Worm (Caenorhabditis elegans) whole organism, early embryonic: ENCODE results near the gene srj-6.

ENCODE experiments used
- B0310.2 ChIP-seq: sonication (generic microtip); optimal IDR thresholded peaks from 2 replicates; lab custom pipeline; 2016; ENCODE audit warnings: mild to moderate bottlenecking, missing genetic modification characterization, missing compliant biosample characterization
- F13C5.2 ChIP-seq: sonication (generic microtip); optimal IDR thresholded peaks from 2 replicates; lab custom pipeline; 2017; ENCODE audit warnings: mild to moderate bottlenecking, missing genetic modification characterization, inconsistent platforms, missing compliant biosample characterization
- aly-1 ChIP-seq: sonication (generic microtip); optimal IDR thresholded peaks from 2 replicates; lab custom pipeline; 2016; ENCODE audit warnings: missing genetic modification characterization, missing compliant biosample characterization
- ama-1 ChIP-seq: fragments of 150-350 bp; optimal IDR thresholded peaks from 2 replicates; lab custom pipeline; 2014
- ceh-13 ChIP-seq: fragments of 200-800 bp; sonication (Bioruptor generic); optimal IDR thresholded peaks from 2 replicates; lab custom pipeline; 2018; ENCODE audit warnings: mild to moderate bottlenecking, missing genetic modification characterization, missing compliant biosample characterization
- ceh-36 ChIP-seq: sonication (generic microtip); optimal IDR thresholded peaks from 2 replicates; lab custom pipeline; 2016; ENCODE audit warnings: missing genetic modification characterization, inconsistent platforms, missing compliant biosample characterization
- ets-7 ChIP-seq: sonication (generic microtip); optimal IDR thresholded peaks from 2 replicates; lab custom pipeline; 2016; ENCODE audit warnings: missing genotype, missing genetic modification characterization, missing compliant biosample characterization
- flt-1 ChIP-seq: fragments of 200-800 bp; sonication (Bioruptor generic); IDR thresholded peaks from 2 replicates; pipeline ENCODE4 v1.3.6; 2022; ENCODE audit warnings: missing genetic modification characterization, missing compliant biosample characterization
- hmbx-1 ChIP-seq: sonication (generic microtip); optimal IDR thresholded peaks from 2 replicates; lab custom pipeline; 2016; ENCODE audit warnings: mild to moderate bottlenecking, missing genetic modification characterization, missing compliant biosample characterization
- hmg-4 ChIP-seq: fragments of 200-800 bp; sonication (Bioruptor generic); optimal IDR thresholded peaks from 2 replicates; lab custom pipeline; 2018; ENCODE audit warnings: mild to moderate bottlenecking, missing genetic modification characterization, missing compliant biosample characterization
- hnd-1 ChIP-seq: sonication (generic microtip); optimal IDR thresholded peaks from 2 replicates; lab custom pipeline; 2016; ENCODE audit warnings: missing genetic modification characterization, missing compliant biosample characterization
- pes-1 ChIP-seq: fragments of 200-800 bp; sonication (Bioruptor generic); IDR thresholded peaks from 2 replicates; pipeline ENCODE4 v1.3.6; 2022; ENCODE audit warnings: missing genetic modification reagents, missing genetic modification characterization, missing compliant biosample characterization
- scrt-1 ChIP-seq: fragments of 200-800 bp; sonication (Bioruptor generic); IDR thresholded peaks from 2 replicates; pipeline ENCODE4 v1.3.6; 2022; ENCODE audit warnings: missing genetic modification characterization, missing compliant biosample characterization
- sea-1 ChIP-seq: fragments of 200-800 bp; sonication (Bioruptor generic); conservative IDR thresholded peaks from 2 replicates; pipeline ENCODE4 v1.3.6; 2022; ENCODE audit warnings: missing genetic modification characterization, missing compliant biosample characterization
- tbx-11 ChIP-seq: fragments of 200-800 bp; sonication (Bioruptor generic); IDR thresholded peaks from 2 replicates; pipeline ENCODE4 v1.3.6; 2022; ENCODE audit warnings: missing genetic modification characterization, missing compliant biosample characterization
- tbx-37 ChIP-seq: fragments of 200-800 bp; sonication (Bioruptor generic); conservative IDR thresholded peaks from 2 replicates; pipeline ENCODE4 v1.3.6; 2022; ENCODE audit warnings: missing genetic modification reagents, missing genetic modification characterization, missing compliant biosample characterization
- tra-4 ChIP-seq: sonication (generic microtip); optimal IDR thresholded peaks from 2 replicates; lab custom pipeline; 2017; ENCODE audit warnings: missing genetic modification characterization, missing compliant biosample characterization

Gene srj-6

ce11 chrV:628527-628926 lies 25.8 kb downstream of the srj-6 start, which contains the start of gene F48G7.9:
Gene F48G7.9, minus strand, starts transcription at chrV:628627.
- TF ChIP-seq pes-1 (GFP tag; lab: Robert Waterston, UW): no peak
- TF ChIP-seq hmbx-1 (tag; lab: Kevin White, UChicago): no peak
- no peak for TF ChIP-seq hnd-1 (tag; lab: Kevin White, UChicago)
- no peak for TF ChIP-seq B0310.2
- TF ChIP-seq ets-7 (tag; lab: Kevin White, UChicago): no peak
- no peak for TF ChIP-seq F13C5.2 (tag; lab: Kevin White, UChicago)
- TF ChIP-seq ceh-13 (GFP tag; lab: Kevin White, UChicago): no peak
- TF ChIP-seq ceh-36 (tag; lab: Kevin White, UChicago): no peak
- TF ChIP-seq tra-4 (tag; lab: Kevin White, UChicago): no peak
- no peak for TF ChIP-seq aly-1 (tag; lab: Kevin White, UChicago)
- no peak for TF ChIP-seq flt-1 (GFP tag; lab: Robert Waterston, UW)
- TF ChIP-seq tbx-37 (GFP tag; lab: Robert Waterston, UW): no peak
- TF ChIP-seq sea-1 (GFP tag; lab: Robert Waterston, UW): no peak
- TF ChIP-seq ama-1 (lab: Kevin White, UChicago): no peak
- TF ChIP-seq scrt-1 (GFP tag; lab: Robert Waterston, UW): no peak

- TF ChIP-seq hnd-1 (tag; lab: Kevin White, UChicago) (no peak), tbx-11 (GFP tag; lab: Robert Waterston, UW) (no peak), pes-1 (GFP tag; lab: Robert Waterston, UW) (no peak), B0310.2 (no peak), ets-7 (tag; lab: Kevin White, UChicago) (no peak), aly-1 (tag; lab: Kevin White, UChicago) (no peak), scrt-1 (GFP tag; lab: Robert Waterston, UW) (no peak), hmbx-1 (tag; lab: Kevin White, UChicago) (no peak), sea-1 (GFP tag; lab: Robert Waterston, UW) (no peak), ama-1 (lab: Kevin White, UChicago) (no peak)
Observed at ce11 chrV:627585-627984, 26.7 kb downstream of the srj-6 start, which contains the start of gene F48G7.8. Gene F48G7.8, minus strand, starts transcription at chrV:627685.

DNA sequence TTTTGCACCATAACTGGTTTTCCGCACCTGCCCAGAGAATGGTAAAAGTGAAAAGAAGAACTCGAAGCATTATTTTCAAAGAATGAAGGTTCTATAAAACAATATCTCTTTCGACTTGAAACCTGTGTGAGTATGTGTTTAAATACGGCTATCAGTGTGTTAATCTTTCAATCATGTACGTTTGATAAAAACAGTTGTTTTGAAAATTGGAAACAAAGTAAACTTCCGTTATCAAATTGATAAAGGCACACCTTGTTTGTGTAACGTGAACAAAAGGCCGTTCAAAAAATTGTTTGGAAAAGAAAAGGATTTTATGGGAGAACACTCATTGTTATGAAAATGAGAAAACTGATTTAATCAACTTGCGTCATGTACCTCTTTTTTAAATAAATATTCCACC lies 28.0 kb downstream of the srj-6 start, which contains the start of gene F48G7.7:
F48G7.7 (minus strand) TSS at position 101 of the 400 bp plus-strand sequence.
- TF ChIP-seq sea-1 (GFP tag; lab: Robert Waterston, UW): no peak
- no peak for TF ChIP-seq B0310.2
- TF ChIP-seq hmg-4 (GFP tag; lab: Kevin White, UChicago): no peak
- no peak for TF ChIP-seq F13C5.2 (tag; lab: Kevin White, UChicago)
- TF ChIP-seq ets-7 (tag; lab: Kevin White, UChicago): no peak
- no peak for TF ChIP-seq tbx-11 (GFP tag; lab: Robert Waterston, UW)
- TF ChIP-seq tra-4 (tag; lab: Kevin White, UChicago): no peak
- TF ChIP-seq ama-1 (lab: Kevin White, UChicago): no peak
- TF ChIP-seq hnd-1 (tag; lab: Kevin White, UChicago): no peak

DNA sequence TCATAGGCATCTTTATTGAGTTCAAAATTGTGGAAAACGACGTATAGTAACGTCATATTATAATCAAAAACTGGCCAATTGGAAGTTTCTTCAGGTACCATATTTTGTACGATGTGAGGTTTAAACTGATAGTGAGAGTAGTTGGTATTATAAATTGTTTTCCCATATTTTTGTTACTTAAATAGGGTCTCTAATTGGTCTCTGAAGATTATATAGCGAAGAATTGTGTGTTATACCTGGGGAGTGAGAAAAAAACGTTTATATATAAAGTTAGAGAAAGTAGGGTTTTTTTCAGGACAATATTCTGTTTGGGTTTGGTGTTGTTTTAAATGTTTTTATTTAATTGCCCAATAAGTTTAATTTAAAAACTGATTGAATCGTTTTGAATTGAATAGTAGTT lies 29.4 kb downstream of the srj-6 start, which contains the start of gene srt-17:
srt-17 (minus strand) TSS at position 101 of the 400 bp plus-strand sequence.
- TF ChIP-seq flt-1 (GFP tag; lab: Robert Waterston, UW) (no peak), scrt-1 (GFP tag; lab: Robert Waterston, UW) (no peak), aly-1 (tag; lab: Kevin White, UChicago) (no peak), F13C5.2 (tag; lab: Kevin White, UChicago) (no peak), tra-4 (tag; lab: Kevin White, UChicago) (no peak), ets-7 (tag; lab: Kevin White, UChicago) (no peak), B0310.2 (no peak), ceh-36 (tag; lab: Kevin White, UChicago) (no peak), sea-1 (GFP tag; lab: Robert Waterston, UW) (no peak), hmbx-1 (tag; lab: Kevin White, UChicago) (no peak), pes-1 (GFP tag; lab: Robert Waterston, UW) (no peak)

DNA sequence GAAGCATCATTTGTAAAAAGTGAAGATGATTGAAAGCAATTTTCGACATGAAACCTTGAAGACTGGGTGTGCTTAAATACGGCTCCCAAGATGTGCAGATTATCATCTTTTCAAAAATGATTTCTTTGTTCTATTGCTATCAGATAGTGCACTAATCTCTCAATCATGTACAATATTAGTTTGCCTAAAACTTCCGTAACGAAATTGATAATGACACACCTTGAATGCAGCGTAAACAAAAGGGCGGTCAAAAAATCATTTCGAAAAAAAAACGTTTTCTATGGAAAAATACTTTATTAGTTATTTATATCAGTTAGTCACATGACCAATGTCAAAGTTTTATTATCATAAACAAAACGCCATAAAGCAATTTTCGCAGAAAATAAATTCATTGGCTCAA lies 31.4 kb downstream of the srj-6 start, which contains the start of gene F48G7.5:
F48G7.5 (minus strand) TSS at position 34 of the 400 bp plus-strand sequence.
- no peak for TF ChIP-seq ama-1 (lab: Kevin White, UChicago)
- no peak for TF ChIP-seq hmg-4 (GFP tag; lab: Kevin White, UChicago)
- TF ChIP-seq tra-4 (tag; lab: Kevin White, UChicago): no peak
- TF ChIP-seq hmbx-1 (tag; lab: Kevin White, UChicago): no peak
- no peak for TF ChIP-seq ceh-36 (tag; lab: Kevin White, UChicago)
- no peak for TF ChIP-seq B0310.2
- no peak for TF ChIP-seq scrt-1 (GFP tag; lab: Robert Waterston, UW)

DNA sequence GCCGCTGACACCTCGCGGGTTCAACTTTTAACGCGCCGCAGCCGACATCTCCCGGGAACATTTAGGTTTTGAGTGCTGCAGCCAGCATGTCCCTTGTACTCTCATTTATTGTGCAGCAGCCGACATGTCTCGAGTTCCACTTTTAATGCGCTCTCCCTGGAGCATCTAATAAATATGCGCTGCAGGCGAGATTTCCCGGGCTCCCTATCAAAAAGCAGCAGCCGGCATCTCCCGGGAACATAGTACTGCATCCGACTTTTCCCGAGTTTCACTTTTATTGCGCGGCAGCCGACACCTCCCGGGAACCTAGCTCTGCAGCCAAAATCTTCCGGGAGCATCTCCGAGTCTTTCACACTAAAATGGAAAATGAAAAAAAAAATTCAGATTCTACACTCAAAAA lies 33.3 kb downstream of the srj-6 start:
- TF ChIP-seq pes-1 (GFP tag; lab: Robert Waterston, UW): no peak
- no peak for TF ChIP-seq tra-4 (tag; lab: Kevin White, UChicago)
- no peak for TF ChIP-seq ceh-13 (GFP tag; lab: Kevin White, UChicago)
- TF ChIP-seq tbx-11 (GFP tag; lab: Robert Waterston, UW): no peak
- no peak for TF ChIP-seq aly-1 (tag; lab: Kevin White, UChicago)

ce11 chrV:619054-619453 lies 35.2 kb downstream of the srj-6 start, which contains the start of gene F48G7.4:
Gene F48G7.4, plus strand, starts transcription at chrV:619453.
- TF ChIP-seq aly-1 (tag; lab: Kevin White, UChicago) (no peak), tbx-37 (GFP tag; lab: Robert Waterston, UW) (no peak), B0310.2 (no peak), hmg-4 (GFP tag; lab: Kevin White, UChicago) (no peak), ets-7 (tag; lab: Kevin White, UChicago) (no peak), tbx-11 (GFP tag; lab: Robert Waterston, UW) (no peak), sea-1 (GFP tag; lab: Robert Waterston, UW) (no peak), tra-4 (tag; lab: Kevin White, UChicago) (no peak), hmbx-1 (tag; lab: Kevin White, UChicago) (no peak), ama-1 (lab: Kevin White, UChicago) (no peak), F13C5.2 (tag; lab: Kevin White, UChicago) (no peak), ceh-36 (tag; lab: Kevin White, UChicago) (no peak), flt-1 (GFP tag; lab: Robert Waterston, UW) (no peak), hnd-1 (tag; lab: Kevin White, UChicago) (no peak), ceh-13 (GFP tag; lab: Kevin White, UChicago) (no peak), scrt-1 (GFP tag; lab: Robert Waterston, UW) (no peak), pes-1 (GFP tag; lab: Robert Waterston, UW) (no peak)
